Worm (Caenorhabditis elegans): ENCODE data around the gene Y62H9A.16.

Gene Y62H9A.16

ce11 chrX:11937343-11937935, 19.3 kb downstream of the Y62H9A.16 start:
- TF ChIP-seq rnt-1 (tag; optimal IDR thresholded peaks at IDR 0.05) (peak; percentile 94), che-1 (tag; optimal IDR thresholded peaks at IDR 0.05) (peak; percentile 41), ceh-18 (tag; optimal IDR thresholded peaks at IDR 0.05) (peak; percentile 96), ceh-6 (GFP tag; optimal IDR thresholded peaks at IDR 0.05) (peak; percentile 66), ztf-16 (tag; optimal IDR thresholded peaks at IDR 0.05) (peak; percentile 68), ceh-19 (GFP tag; optimal IDR thresholded peaks at IDR 0.05) (peak; percentile 53), fkh-10 (GFP tag; optimal IDR thresholded peaks at IDR 0.05) (peak; percentile 57), sox-4 (tag; optimal IDR thresholded peaks at IDR 0.05) (peak; percentile 61), ceh-45 (GFP tag; IDR thresholded peaks at IDR 0.05) (no peak), F13H6.1 (tag; optimal IDR thresholded peaks at IDR 0.05) (peak; percentile 70), pros-1 (tag; optimal IDR thresholded peaks at IDR 0.05) (peak; percentile 97), C08G9.2 (tag; optimal IDR thresholded peaks at IDR 0.05) (peak; percentile 65), sox-2 (GFP tag; IDR thresholded peaks at IDR 0.05) (peak; percentile 46), pha-2 (tag; optimal IDR thresholded peaks at IDR 0.05) (no peak), ceh-24 (tag; optimal IDR thresholded peaks at IDR 0.05) (no peak), npax-4 (tag; optimal IDR thresholded peaks at IDR 0.05) (no peak), dmd-4 (tag; optimal IDR thresholded peaks at IDR 0.05; ENCODE audit: borderline replicate concordance) (peak; percentile 31), fkh-6 (tag; optimal IDR thresholded peaks at IDR 0.05) (peak; percentile 57), Y22D7AL.16 (tag; optimal IDR thresholded peaks at IDR 0.05) (no peak), hlh-15 (tag; optimal IDR thresholded peaks at IDR 0.05) (peak; percentile 44), unc-42 (tag; optimal IDR thresholded peaks at IDR 0.05) (peak; percentile 90), sdc-2 (tag; optimal IDR thresholded peaks at IDR 0.05) (peak; percentile 99), madf-2 (tag; optimal IDR thresholded peaks at IDR 0.05) (peak; percentile 73), ref-2 (tag; optimal IDR thresholded peaks at IDR 0.05) (peak; percentile 81), eyg-1 (tag; optimal IDR thresholded peaks at IDR 0.05) (no peak), ahr-1 (tag; optimal IDR thresholded peaks at IDR 0.05) (no peak), ceh-31 (tag; optimal IDR thresholded peaks at IDR 0.05) (peak; percentile 92), zip-5 (tag; optimal IDR thresholded peaks at IDR 0.05) (peak; percentile 9), K09A11.1 (tag; optimal IDR thresholded peaks at IDR 0.05; ENCODE audit: insufficient read depth) (peak; percentile 87), ttx-3 (tag; optimal IDR thresholded peaks at IDR 0.05) (peak; percentile 53), C38D4.7 (GFP tag; optimal IDR thresholded peaks at IDR 0.05) (no peak), pqm-1 (tag; optimal IDR thresholded peaks at IDR 0.05) (peak; percentile 85), hlh-13 (GFP tag; optimal IDR thresholded peaks at IDR 0.05) (no peak), K02D7.2 (tag; optimal IDR thresholded peaks at IDR 0.05) (no peak), nfya-1 (tag; optimal IDR thresholded peaks at IDR 0.05) (no peak), lin-11 (tag; optimal IDR thresholded peaks at IDR 0.05) (no peak), mec-3 (tag; optimal IDR thresholded peaks at IDR 0.05; ENCODE audit: borderline replicate concordance) (no peak), hlh-6 (tag; optimal IDR thresholded peaks at IDR 0.05) (peak; percentile 56), unc-55 (GFP tag; optimal IDR thresholded peaks at IDR 0.05) (no peak), tbx-2 (tag; optimal IDR thresholded peaks at IDR 0.05) (peak; percentile 89), ceh-2 (tag; optimal IDR thresholded peaks at IDR 0.05) (peak; percentile 74), dve-1 (tag; optimal IDR thresholded peaks at IDR 0.05) (peak; percentile 98), ama-1 (optimal IDR thresholded peaks at IDR 0.05) (no peak), tbx-7 (tag; optimal IDR thresholded peaks at IDR 0.05) (peak; percentile 50), ceh-48 (tag; optimal IDR thresholded peaks at IDR 0.05) (peak; percentile 79), pha-4 (tag; optimal IDR thresholded peaks at IDR 0.05) (no peak), hlh-30 (tag; optimal IDR thresholded peaks at IDR 0.05; ENCODE audit: insufficient read depth) (peak; percentile 73), pag-3 (tag; optimal IDR thresholded peaks at IDR 0.05; ENCODE audit: borderline replicate concordance) (no peak), T23F11.4 (GFP tag; optimal IDR thresholded peaks at IDR 0.05) (peak; percentile 1), nhr-11 (tag; optimal IDR thresholded peaks at IDR 0.05) (peak; percentile 92), odd-2 (tag; optimal IDR thresholded peaks at IDR 0.05) (no peak), ceh-14 (tag; optimal IDR thresholded peaks at IDR 0.05) (peak; percentile 52)
